Fruit fly (Drosophila melanogaster): ENCODE measurements around the gene CG34179.

Gene CG34179

DNA sequence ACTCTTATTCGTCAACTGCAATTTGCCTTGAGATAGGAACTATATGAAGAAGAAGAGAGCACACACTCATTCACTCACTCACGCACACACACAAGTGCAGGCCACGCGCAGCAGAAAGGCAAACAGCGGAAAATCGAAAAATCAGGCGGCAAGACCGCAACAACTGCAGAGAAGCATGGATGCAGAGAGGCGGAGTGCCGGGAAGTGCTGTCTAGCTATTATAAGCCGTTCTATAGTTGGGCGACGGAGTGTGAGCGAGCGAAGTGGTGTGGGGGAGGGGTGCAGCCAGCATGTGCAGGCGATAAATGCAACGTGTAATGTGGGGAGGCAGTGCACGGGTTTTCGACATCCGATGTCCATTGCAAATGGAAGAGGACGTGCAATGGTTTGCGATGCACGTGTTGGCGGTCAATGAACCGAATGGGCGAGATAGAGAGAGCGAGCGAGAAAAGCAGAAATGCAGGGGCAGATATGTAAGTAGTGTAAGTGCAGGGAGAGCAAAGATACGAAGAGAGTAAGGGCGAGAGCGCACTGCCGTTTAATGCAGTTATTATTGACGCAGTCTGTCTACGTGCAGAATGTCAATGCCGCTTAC, 30.3 kb upstream of the CG34179 start:
- peak; percentile 23 for TF ChIP-seq Sp1 (GFP tag; optimal IDR thresholded peaks at IDR 0.05)
- TF ChIP-seq tai (GFP tag; optimal IDR thresholded peaks at IDR 0.05): peak; percentile 95
- peak; percentile 0 to 19 for TF ChIP-seq dl (GFP tag; optimal IDR thresholded peaks at IDR 0.05; ENCODE audit: insufficient read depth in 1 of 2, partially characterized antibody in 2 of 2)
- peak; percentile 30 for TF ChIP-seq Dif (GFP tag; optimal IDR thresholded peaks at IDR 0.05; ENCODE audit: partially characterized antibody)
- TF ChIP-seq Rel (GFP tag; optimal IDR thresholded peaks at IDR 0.05): no peak
- TF ChIP-seq Rel (tag; optimal IDR thresholded peaks at IDR 0.05): peak; percentile 17
- TF ChIP-seq h (GFP tag; optimal IDR thresholded peaks at IDR 0.05): peak; percentile 31
- peak; percentile 57 for TF ChIP-seq psq (GFP tag; optimal IDR thresholded peaks at IDR 0.05)
- no peak for TF ChIP-seq brk (GFP tag; optimal IDR thresholded peaks at IDR 0.05)
- TF ChIP-seq ey (GFP tag; optimal IDR thresholded peaks at IDR 0.05): no peak
- TF ChIP-seq Abd-B (GFP tag; optimal IDR thresholded peaks at IDR 0.05): no peak

DNA sequence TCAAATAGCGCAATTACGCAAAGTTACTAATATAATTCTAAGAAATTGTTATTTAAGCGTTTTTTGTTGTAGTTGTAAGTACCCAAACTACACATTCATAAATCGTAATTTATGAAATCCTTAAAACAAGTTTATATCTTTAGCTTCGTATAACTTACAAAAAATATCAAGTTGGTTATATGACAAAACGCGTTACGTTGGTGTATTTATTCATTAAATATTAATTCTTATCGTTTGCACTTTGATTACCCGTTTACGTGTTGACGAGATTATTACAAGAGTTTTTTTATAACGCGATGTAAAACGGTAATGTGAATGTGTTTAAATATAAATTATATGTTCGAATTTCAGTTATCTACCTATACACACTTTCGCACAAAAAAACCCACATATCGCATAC, 29.1 kb upstream of the CG34179 start:
- TF ChIP-seq CrebA (GFP tag; optimal IDR thresholded peaks at IDR 0.05; ENCODE audit: borderline replicate concordance): no peak
- TF ChIP-seq dsf (GFP tag; optimal IDR thresholded peaks at IDR 0.05; ENCODE audit: borderline replicate concordance): no peak
- TF ChIP-seq N (GFP tag; optimal IDR thresholded peaks at IDR 0.05): no peak
- no peak for TF ChIP-seq usp (GFP tag; optimal IDR thresholded peaks at IDR 0.05)
- no peak for TF ChIP-seq tai (GFP tag; optimal IDR thresholded peaks at IDR 0.05)
- no peak for TF ChIP-seq CG32264 (GFP tag; optimal IDR thresholded peaks at IDR 0.05)
- TF ChIP-seq woc (GFP tag; optimal IDR thresholded peaks at IDR 0.05): no peak

dm6 chr2L:6076829-6077364, 28.4 kb upstream of the CG34179 start:
- TF ChIP-seq h (GFP tag; optimal IDR thresholded peaks at IDR 0.05) (no peak), Hr83 (GFP tag; optimal IDR thresholded peaks at IDR 0.05; ENCODE audit: poor library complexity, severe bottlenecking) (no peak), foxo (GFP tag; optimal IDR thresholded peaks at IDR 0.05) (no peak), Abd-B (GFP tag; optimal IDR thresholded peaks at IDR 0.05) (no peak), usp (GFP tag; optimal IDR thresholded peaks at IDR 0.05) (no peak), sv (GFP tag; optimal IDR thresholded peaks at IDR 0.05) (no peak), brk (GFP tag; optimal IDR thresholded peaks at IDR 0.05) (no peak), dsf (GFP tag; optimal IDR thresholded peaks at IDR 0.05; ENCODE audit: borderline replicate concordance) (no peak), Mio (GFP tag; optimal IDR thresholded peaks at IDR 0.05) (no peak), dl (GFP tag; optimal IDR thresholded peaks at IDR 0.05; ENCODE audit: insufficient read depth in 1 of 2, partially characterized antibody in 2 of 2) (no peak), pan (optimal IDR thresholded peaks at IDR 0.05) (no peak), br (GFP tag; optimal IDR thresholded peaks at IDR 0.05) (no peak), lola (GFP tag; optimal IDR thresholded peaks at IDR 0.05) (no peak), tai (GFP tag; optimal IDR thresholded peaks at IDR 0.05) (no peak)

- no peak for TF ChIP-seq Dif (GFP tag; optimal IDR thresholded peaks at IDR 0.05; ENCODE audit: partially characterized antibody)
- no peak for TF ChIP-seq Rel (GFP tag; optimal IDR thresholded peaks at IDR 0.05)
- TF ChIP-seq Rel (tag; optimal IDR thresholded peaks at IDR 0.05): peak; percentile 69
Measured at dm6 chr2L:6076143-6076542, 27.6 kb upstream of the CG34179 start.

DNA sequence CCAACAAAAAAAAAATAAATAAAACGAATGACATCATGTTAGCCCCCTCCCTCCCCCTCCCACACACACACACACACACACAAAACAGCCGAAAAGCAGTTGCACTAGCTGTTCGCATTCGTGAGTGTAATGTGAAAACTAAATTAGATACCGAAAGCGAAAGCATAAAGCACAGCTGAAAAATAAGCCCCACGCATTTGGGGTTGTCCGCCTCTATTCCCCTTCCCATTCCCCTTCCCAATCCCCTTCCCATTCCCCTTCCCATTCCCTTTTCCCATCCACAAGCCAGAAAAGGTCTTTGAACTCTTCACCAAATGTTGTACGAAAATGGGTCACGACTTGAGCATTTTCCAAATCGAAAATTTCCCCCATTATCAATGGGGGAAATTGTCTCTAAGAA, 26.8 kb upstream of the CG34179 start:
- TF ChIP-seq woc (GFP tag; optimal IDR thresholded peaks at IDR 0.05) (no peak), tai (GFP tag; optimal IDR thresholded peaks at IDR 0.05) (no peak), Dfd (GFP tag; optimal IDR thresholded peaks at IDR 0.05) (no peak), Mio (GFP tag; optimal IDR thresholded peaks at IDR 0.05) (no peak), rgr (GFP tag; optimal IDR thresholded peaks at IDR 0.05) (no peak), lola (GFP tag; optimal IDR thresholded peaks at IDR 0.05) (no peak), brk (GFP tag; optimal IDR thresholded peaks at IDR 0.05) (no peak), dl (GFP tag; optimal IDR thresholded peaks at IDR 0.05; ENCODE audit: insufficient read depth in 1 of 2, partially characterized antibody in 2 of 2) (no peak), Hr78 (GFP tag; optimal IDR thresholded peaks at IDR 0.05) (no peak), CG32264 (GFP tag; optimal IDR thresholded peaks at IDR 0.05) (no peak), pan (optimal IDR thresholded peaks at IDR 0.05) (no peak), fru (GFP tag; optimal IDR thresholded peaks at IDR 0.05) (no peak)

- TF ChIP-seq dl (GFP tag; optimal IDR thresholded peaks at IDR 0.05; ENCODE audit: insufficient read depth in 1 of 2, partially characterized antibody in 2 of 2): no peak
- no peak for TF ChIP-seq Dfd (GFP tag; optimal IDR thresholded peaks at IDR 0.05)
- TF ChIP-seq Rel (GFP tag; optimal IDR thresholded peaks at IDR 0.05): no peak
- TF ChIP-seq Rel (tag; optimal IDR thresholded peaks at IDR 0.05): no peak
- TF ChIP-seq sage (GFP tag; optimal IDR thresholded peaks at IDR 0.05): no peak
- TF ChIP-seq CrebA (GFP tag; optimal IDR thresholded peaks at IDR 0.05; ENCODE audit: borderline replicate concordance): no peak
- no peak for TF ChIP-seq Myc (optimal IDR thresholded peaks at IDR 0.05)
- TF ChIP-seq Mio (GFP tag; optimal IDR thresholded peaks at IDR 0.05): no peak
- TF ChIP-seq fru (GFP tag; optimal IDR thresholded peaks at IDR 0.05): no peak
Measured at dm6 chr2L:6074314-6074713, 25.8 kb upstream of the CG34179 start.

All from whole organism, wandering third instar larva.